Fruit fly (Drosophila melanogaster) whole organism, pupa: ENCODE data around the gene CG34268.

Experiments
- CG10348 ChIP-seq: fragments of 200-800 bp; sonication (Bioruptor generic); IDR thresholded peaks from 2 replicates; pipeline ENCODE4 v1.3.6; 2022; ENCODE audit warnings: missing biosample characterization, missing genetic modification characterization
- CG12605 ChIP-seq: fragments of 200-800 bp; sonication (Bioruptor generic); IDR thresholded peaks from 2 replicates; pipeline ENCODE4 v1.3.6; 2022; ENCODE audit warnings: missing biosample characterization, missing genetic modification characterization
- CG13204 ChIP-seq: fragments of 200-800 bp; sonication (Bioruptor generic); optimal IDR thresholded peaks from 2 replicates; lab custom pipeline; 2018; ENCODE audit warnings: missing biosample characterization, mild to moderate bottlenecking, missing genetic modification characterization, moderate library complexity
- CG14655 ChIP-seq: fragments of 200-800 bp; sonication (Bioruptor generic); optimal IDR thresholded peaks from 3 replicates; lab custom pipeline; 2017; ENCODE audit warnings: mild to moderate bottlenecking, missing biosample characterization, missing genetic modification reagents, missing genetic modification characterization
- CG15710 ChIP-seq: fragments of 200-800 bp; sonication (Bioruptor generic); optimal IDR thresholded peaks from 2 replicates; lab custom pipeline; 2018; ENCODE audit warnings: missing biosample characterization, mild to moderate bottlenecking, missing genetic modification characterization, moderate library complexity
- CG17806 ChIP-seq: fragments of 200-800 bp; sonication (Bioruptor generic); optimal IDR thresholded peaks from 2 replicates; lab custom pipeline; 2018; ENCODE audit warnings: missing biosample characterization, mild to moderate bottlenecking, missing genetic modification characterization, moderate library complexity
- CG32121 ChIP-seq: fragments of 200-800 bp; sonication (Bioruptor generic); IDR thresholded peaks from 2 replicates; pipeline ENCODE4 v1.3.6; 2022; ENCODE audit warnings: missing biosample characterization, missing genetic modification characterization
- CG34367 ChIP-seq: fragments of 200-800 bp; sonication (Bioruptor generic); optimal IDR thresholded peaks from 2 replicates; lab custom pipeline; 2018; ENCODE audit warnings: missing biosample characterization, mild to moderate bottlenecking, missing genetic modification characterization
- CG4496 ChIP-seq: fragments of 200-800 bp; sonication (Bioruptor generic); IDR thresholded peaks from 3 replicates; pipeline ENCODE4 v1.3.6; 2022; ENCODE audit warnings: missing biosample characterization, missing genetic modification characterization
- CG8159 ChIP-seq: fragments of 200-800 bp; sonication (Bioruptor generic); optimal IDR thresholded peaks from 3 replicates; lab custom pipeline; 2018; ENCODE audit warnings: missing biosample characterization, mild to moderate bottlenecking, missing genetic modification characterization, moderate library complexity
- CG8301 ChIP-seq: fragments of 200-800 bp; sonication (Bioruptor generic); optimal IDR thresholded peaks from 2 replicates; lab custom pipeline; 2018; ENCODE audit warnings: missing biosample characterization, mild to moderate bottlenecking, missing genetic modification characterization
- CG9948 ChIP-seq: fragments of 200-800 bp; sonication (Bioruptor generic); optimal IDR thresholded peaks from 2 replicates; lab custom pipeline; 2018; ENCODE audit warnings: missing biosample characterization, mild to moderate bottlenecking, missing genetic modification characterization, moderate library complexity
- D1 ChIP-seq: fragments of 200-800 bp; sonication (Bioruptor generic); optimal IDR thresholded peaks from 2 replicates; lab custom pipeline; 2018; ENCODE audit warnings: missing biosample characterization, mild to moderate bottlenecking, missing genetic modification characterization, moderate library complexity
- EcR ChIP-seq: fragments of 200-800 bp; sonication (Bioruptor generic); optimal IDR thresholded peaks from 3 replicates; lab custom pipeline; 2019; ENCODE audit warnings: missing biosample characterization, missing genetic modification characterization, mild to moderate bottlenecking, moderate library complexity, missing genetic modification reagents
- Ets98B ChIP-seq: fragments of 200-800 bp; sonication (Bioruptor generic); IDR thresholded peaks from 2 replicates; pipeline ENCODE4 v1.3.6; 2022; ENCODE audit warnings: missing biosample characterization, missing genetic modification characterization
- Pif1A ChIP-seq: fragments of 200-800 bp; sonication (Bioruptor generic); optimal IDR thresholded peaks from 3 replicates; lab custom pipeline; 2016; ENCODE audit warnings: missing biosample characterization, missing genetic modification characterization
- Pif1B ChIP-seq: fragments of 200-800 bp; sonication (Bioruptor generic); optimal IDR thresholded peaks from 3 replicates; lab custom pipeline; 2016; ENCODE audit warnings: missing biosample characterization, missing genetic modification characterization
- Snoo ChIP-seq: fragments of 200-800 bp; sonication (Bioruptor generic); optimal IDR thresholded peaks from 3 replicates; lab custom pipeline; 2017; ENCODE audit warnings: missing biosample characterization, mild to moderate bottlenecking, missing genetic modification characterization, inconsistent platforms
- fd96Ca ChIP-seq: fragments of 200-800 bp; sonication (Bioruptor generic); IDR thresholded peaks from 3 replicates; pipeline ENCODE4 v1.3.6; 2022; ENCODE audit warnings: missing biosample characterization, missing genetic modification characterization
- gl ChIP-seq: fragments of 200-800 bp; sonication (Bioruptor generic); optimal IDR thresholded peaks from 2 replicates; lab custom pipeline; 2018; ENCODE audit warnings: missing biosample characterization, mild to moderate bottlenecking, missing genetic modification characterization
- rn ChIP-seq: fragments of 200-800 bp; sonication (Bioruptor generic); IDR thresholded peaks from 2 replicates; pipeline ENCODE4 v1.3.6; 2022; ENCODE audit warnings: missing biosample characterization, missing genetic modification characterization

Gene CG34268

DNA sequence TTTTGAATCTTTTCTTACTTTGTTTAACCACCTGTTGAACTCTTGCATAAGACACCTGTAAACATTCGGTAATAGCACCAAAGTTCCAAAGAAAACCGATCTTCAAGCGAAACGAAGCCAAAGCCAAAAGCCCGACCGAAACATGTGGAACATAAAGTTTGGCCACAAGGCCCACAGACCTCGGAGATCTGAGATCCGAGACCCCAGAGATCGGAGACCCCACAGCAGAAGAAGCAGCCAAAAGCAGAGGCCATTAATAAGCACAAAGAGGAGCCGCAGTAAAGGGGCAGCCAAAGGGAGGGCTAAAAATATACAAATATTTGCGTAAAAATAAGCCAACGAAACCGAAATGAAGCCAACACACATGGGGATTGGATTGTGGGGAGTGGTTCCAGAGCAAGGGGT is 10.1 kb downstream of the CG34268 start:
- TF ChIP-seq D1 (tag; lab: Kevin White, UChicago), result no peak
- peak; percentile 60 for TF ChIP-seq EcR (GFP tag; lab: Kevin White, UChicago)

DNA sequence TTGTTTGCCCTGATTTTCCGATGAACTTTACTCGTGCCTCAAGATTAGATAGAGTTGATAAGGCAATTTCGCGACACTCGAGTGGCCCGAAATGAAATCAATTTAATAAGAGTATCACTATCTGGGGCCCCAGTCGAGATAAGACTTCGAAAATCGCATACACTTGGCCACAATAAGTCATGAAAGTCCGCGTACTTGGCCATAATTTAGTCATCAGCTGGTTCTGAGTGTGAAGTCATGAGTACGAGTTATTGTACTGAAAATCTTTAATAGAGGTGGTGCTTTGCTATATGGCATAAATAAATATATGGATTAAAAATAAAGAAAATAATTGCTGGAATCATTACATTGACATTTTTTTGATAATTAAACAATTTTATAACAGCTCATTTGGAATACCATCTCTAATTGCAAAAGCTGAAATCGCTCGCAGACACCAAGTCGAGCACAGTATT is 11.0 kb downstream of the CG34268 start:
- TF ChIP-seq Ets98B (0 out of 2 replicates have a peak, but pooled peaks have one; percentile 18), Snoo (tag; lab: Kevin White, UChicago) (no peak), CG4496 (GFP tag; lab: Robert Waterston, UW) (0 out of 3 replicates have a peak, but pooled peaks have one; percentile 36)

DNA sequence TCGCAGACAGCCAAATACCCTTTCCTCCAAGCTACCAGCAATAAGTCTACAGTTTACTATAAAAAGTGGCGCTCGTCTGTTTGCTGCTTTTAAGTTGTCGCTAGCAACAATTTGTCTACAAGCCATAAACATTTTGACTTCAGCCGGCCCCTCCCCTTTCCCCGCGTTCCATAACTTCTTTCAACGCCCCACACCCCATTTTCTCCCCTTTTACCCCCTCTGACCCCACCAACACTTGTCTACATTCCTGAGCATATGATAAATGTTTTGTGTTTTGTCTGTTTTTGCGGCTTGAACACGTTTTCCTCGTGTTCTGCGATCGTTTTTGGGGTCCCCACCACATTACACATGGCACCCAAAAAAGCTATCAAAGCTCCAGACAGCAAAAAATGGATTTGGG is 12.9 kb downstream of the CG34268 start:
- TF ChIP-seq rn (GFP tag; lab: Robert Waterston, UW) (no peak), gl (tag; lab: Kevin White, UChicago) (no peak), CG8301 (tag; lab: Kevin White, UChicago) (no peak), Ets98B (no peak), CG12605 (GFP tag; lab: Robert Waterston, UW) (no peak), EcR (GFP tag; lab: Kevin White, UChicago) (no peak), Snoo (tag; lab: Kevin White, UChicago) (no peak), CG13204 (no peak), Pif1A (no peak), CG32121 (GFP tag; lab: Robert Waterston, UW) (no peak), fd96Ca (GFP tag; lab: Robert Waterston, UW) (no peak), CG9948 (no peak), CG4496 (GFP tag; lab: Robert Waterston, UW) (no peak), D1 (tag; lab: Kevin White, UChicago) (no peak)

DNA sequence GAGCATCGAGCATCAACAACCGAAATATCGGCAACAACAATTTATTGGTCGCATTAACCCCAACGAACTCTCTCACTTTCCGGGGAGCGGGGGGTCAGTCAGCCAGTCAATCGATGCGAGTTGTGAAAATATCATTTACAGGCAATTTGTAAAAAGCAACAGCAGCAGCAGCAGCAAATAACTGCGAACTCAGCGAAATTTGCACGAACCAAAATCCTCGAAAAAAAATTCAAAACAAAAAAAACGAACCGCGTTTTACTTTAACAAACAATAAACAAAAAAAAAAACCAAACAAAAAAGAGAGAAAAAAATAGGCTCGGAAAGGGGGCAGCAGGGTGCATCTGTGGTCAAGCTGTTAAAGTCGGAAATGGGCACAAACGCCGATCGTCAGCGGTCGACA is 14.8 kb downstream of the CG34268 start:
- TF ChIP-seq CG12605 (GFP tag; lab: Robert Waterston, UW) (no peak), CG10348 (no peak), CG32121 (GFP tag; lab: Robert Waterston, UW) (no peak), fd96Ca (GFP tag; lab: Robert Waterston, UW) (no peak), CG15710 (tag; lab: Kevin White, UChicago) (no peak), CG9948 (no peak), CG17806 (tag; lab: Kevin White, UChicago) (no peak), Pif1B (GFP tag; lab: Kevin White, UChicago) (no peak), CG13204 (no peak), rn (GFP tag; lab: Robert Waterston, UW) (no peak), Ets98B (no peak), Snoo (tag; lab: Kevin White, UChicago) (no peak), CG14655 (GFP tag; lab: Kevin White, UChicago) (no peak), CG8159 (tag; lab: Kevin White, UChicago) (no peak), gl (tag; lab: Kevin White, UChicago) (no peak), Pif1A (no peak)

DNA sequence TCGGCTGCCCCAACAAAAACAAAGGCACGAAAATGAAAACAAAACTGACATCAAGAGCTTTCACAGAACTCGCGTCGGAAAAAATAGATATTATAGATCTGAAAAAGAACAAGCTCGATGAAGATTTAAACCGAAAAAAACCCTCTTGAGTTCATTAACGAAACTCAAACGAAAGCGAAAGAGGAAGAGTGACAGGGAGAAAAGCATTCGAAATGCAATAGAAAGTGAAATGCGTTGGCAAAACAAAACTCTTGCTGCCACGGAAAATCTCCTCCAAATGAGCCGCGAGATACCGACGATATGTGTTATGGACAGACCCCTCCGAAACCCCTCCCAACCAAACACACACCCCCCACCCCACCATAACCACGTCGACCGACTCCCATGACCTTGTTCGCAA is 15.8 kb downstream of the CG34268 start:
- TF ChIP-seq Ets98B (no peak), Snoo (tag; lab: Kevin White, UChicago) (no peak), CG17806 (tag; lab: Kevin White, UChicago) (no peak)
- TF ChIP-seq, all 21 proteins: peak for 0

DNA sequence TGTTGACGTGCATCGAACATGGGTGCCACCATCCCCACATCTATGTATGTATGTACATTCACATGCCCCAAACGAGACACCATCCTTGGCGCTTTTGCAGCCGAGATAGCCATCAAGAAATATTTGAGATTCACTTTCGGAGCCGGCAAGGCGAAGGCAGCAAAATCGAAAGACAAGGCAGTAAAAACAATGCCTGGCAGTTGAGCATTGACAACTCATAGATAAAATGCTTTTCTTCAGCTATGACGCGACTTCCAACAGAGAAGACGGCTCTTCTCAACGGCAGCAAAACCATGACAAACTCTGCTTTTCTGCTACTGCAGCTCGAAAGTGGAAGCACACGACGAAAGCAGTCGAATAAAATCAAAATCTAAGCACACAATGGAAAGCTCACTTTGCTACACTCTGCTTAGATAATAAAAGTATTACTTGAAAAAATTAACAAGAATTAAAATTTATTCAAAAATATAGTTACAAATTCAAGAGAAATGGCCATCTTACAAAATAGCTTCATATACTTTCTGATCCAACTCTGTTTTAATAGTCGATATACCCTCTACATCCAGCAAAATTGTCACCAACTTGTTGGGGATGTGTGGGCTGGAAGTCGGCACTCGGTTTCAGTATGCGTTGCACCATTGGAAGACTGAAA is 16.3 kb downstream of the CG34268 start:
- no peak for TF ChIP-seq Snoo (tag; lab: Kevin White, UChicago)
- peak; percentile 86 for TF ChIP-seq Ets98B
- TF ChIP-seq CG17806 (tag; lab: Kevin White, UChicago), result peak; percentile 35
- TF ChIP-seq Pif1A, result peak; percentile 45
- no peak for TF ChIP-seq gl (tag; lab: Kevin White, UChicago)
- no peak for TF ChIP-seq CG8159 (tag; lab: Kevin White, UChicago)
- TF ChIP-seq CG34367, result no peak
- TF ChIP-seq rn (GFP tag; lab: Robert Waterston, UW), result peak; percentile 51; the same call in 1 of the 2 replicates
- TF ChIP-seq CG4496 (GFP tag; lab: Robert Waterston, UW), result peak; percentile 79
- TF ChIP-seq Pif1B (GFP tag; lab: Kevin White, UChicago), result no peak
- no peak for TF ChIP-seq CG13204
- no peak for TF ChIP-seq CG15710 (tag; lab: Kevin White, UChicago)
- TF ChIP-seq EcR (GFP tag; lab: Kevin White, UChicago), result no peak
- TF ChIP-seq CG9948, result peak; percentile 49
- TF ChIP-seq fd96Ca (GFP tag; lab: Robert Waterston, UW), result peak; percentile 59; the same call in 1 of the 3 replicates
- TF ChIP-seq CG8301 (tag; lab: Kevin White, UChicago), result peak; percentile 67
- TF ChIP-seq CG10348, result 0 out of 2 replicates have a peak, but pooled peaks have one; percentile 24
- no peak for TF ChIP-seq D1 (tag; lab: Kevin White, UChicago)
- peak; percentile 67 for TF ChIP-seq CG14655 (GFP tag; lab: Kevin White, UChicago)
- TF ChIP-seq CG12605 (GFP tag; lab: Robert Waterston, UW), result peak; percentile 63
- peak; percentile 83 for TF ChIP-seq CG32121 (GFP tag; lab: Robert Waterston, UW)
